Fruit fly (Drosophila melanogaster): Measurements from ENCODE around the gene CG7987.
A peak's percentile ranks its signal among the peaks of the same experiment; 100 is the strongest.

The CG7987 gene

DNA sequence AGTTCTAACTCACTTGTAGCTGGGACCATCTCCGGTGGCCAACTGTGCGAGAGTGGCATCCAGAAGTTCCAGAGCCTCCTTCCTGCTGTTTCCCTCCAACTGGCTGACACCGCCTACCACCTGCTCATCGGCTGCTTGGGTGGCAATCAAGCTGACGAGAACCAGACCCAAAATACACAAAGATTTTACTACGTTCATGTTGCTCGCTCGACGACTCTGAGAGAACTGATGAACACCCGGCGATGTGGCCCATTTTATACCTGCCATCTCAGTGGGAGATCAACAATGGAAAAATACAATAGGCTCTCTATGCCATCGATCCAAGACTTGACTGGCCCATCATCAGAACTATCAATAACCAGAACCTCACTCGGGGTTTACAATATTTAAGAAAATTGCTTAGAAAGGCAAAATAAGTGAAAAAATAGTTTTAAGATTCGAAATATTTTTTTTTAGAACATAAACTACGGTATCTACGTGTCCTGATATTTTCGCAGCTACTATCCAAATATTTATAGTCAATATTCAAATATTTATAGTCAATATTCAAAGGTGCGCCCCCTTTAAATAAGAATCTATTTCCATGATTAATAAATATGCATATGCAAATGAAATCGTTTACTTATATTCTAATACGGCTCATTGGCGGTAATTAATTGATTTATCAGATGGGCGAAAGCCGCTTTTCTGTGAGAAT is 6.1 kb downstream of the CG7987 start, which contains the start of gene Cys:
Gene Cys (minus strand): TSS at position 234 of the 697 bp plus-strand sequence.
- TF ChIP-seq rgr (GFP tag; optimal IDR thresholded peaks at IDR 0.05), result peak; percentile 3
- peak; percentile 69 for TF ChIP-seq Dif (GFP tag; optimal IDR thresholded peaks at IDR 0.05; ENCODE audit: partially characterized antibody)
- TF ChIP-seq foxo (GFP tag; optimal IDR thresholded peaks at IDR 0.05), result no peak
- TF ChIP-seq dsf (GFP tag; optimal IDR thresholded peaks at IDR 0.05; ENCODE audit: borderline replicate concordance), result no peak
- TF ChIP-seq Hnf4 (GFP tag; optimal IDR thresholded peaks at IDR 0.05), result peak; percentile 11
- TF ChIP-seq Abd-B (GFP tag; optimal IDR thresholded peaks at IDR 0.05), result no peak
- TF ChIP-seq br (GFP tag; optimal IDR thresholded peaks at IDR 0.05), result no peak

DNA sequence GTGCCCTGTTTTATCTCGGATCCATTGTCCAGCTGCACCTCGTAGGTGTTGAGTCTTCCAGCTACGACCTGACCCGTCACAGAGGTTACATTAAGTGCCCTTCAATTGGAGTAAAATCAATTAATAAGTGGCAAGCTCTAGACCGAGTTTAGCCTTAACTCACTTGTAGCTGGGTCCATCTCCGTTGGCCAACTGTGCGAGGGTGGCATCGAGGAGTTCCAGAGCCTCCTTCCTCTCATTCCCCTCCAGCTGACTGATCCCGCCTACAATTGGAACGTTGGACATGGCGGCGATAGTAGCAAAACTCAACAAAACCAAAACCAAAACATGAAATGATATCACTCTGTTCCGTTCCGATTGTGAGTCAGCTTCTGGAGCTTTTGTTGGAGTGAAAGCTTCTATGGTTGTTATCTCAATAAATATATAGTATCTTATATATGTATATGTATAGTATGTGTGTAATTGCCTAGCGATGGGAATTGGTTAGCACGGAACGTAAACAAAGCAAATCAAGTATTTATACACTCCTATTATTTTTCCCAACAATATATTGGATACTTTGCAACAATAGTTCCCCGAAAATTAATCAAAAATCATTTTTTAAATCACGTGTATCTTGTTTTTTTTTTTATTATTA is 7.1 kb downstream of the CG7987 start, which contains the start of gene CG8066:
Gene CG8066 (minus strand): TSS at position 347 of the 637 bp plus-strand sequence.
- TF ChIP-seq pan (optimal IDR thresholded peaks at IDR 0.05) (no peak), Mio (GFP tag; optimal IDR thresholded peaks at IDR 0.05) (no peak), foxo (GFP tag; optimal IDR thresholded peaks at IDR 0.05) (peak in 1 of 2 experiments; percentile 37), jim (GFP tag; optimal IDR thresholded peaks at IDR 0.05) (no peak), Hnf4 (GFP tag; optimal IDR thresholded peaks at IDR 0.05) (peak; percentile 6), Hr83 (GFP tag; optimal IDR thresholded peaks at IDR 0.05; ENCODE audit: poor library complexity, severe bottlenecking) (no peak), sage (GFP tag; optimal IDR thresholded peaks at IDR 0.05) (peak; percentile 65), Jra (GFP tag; optimal IDR thresholded peaks at IDR 0.05) (peak; percentile 18), CrebA (GFP tag; optimal IDR thresholded peaks at IDR 0.05; ENCODE audit: borderline replicate concordance) (peak; percentile 53), ey (GFP tag; optimal IDR thresholded peaks at IDR 0.05) (peak; percentile 3), rgr (GFP tag; optimal IDR thresholded peaks at IDR 0.05) (peak; percentile 25), woc (GFP tag; optimal IDR thresholded peaks at IDR 0.05) (no peak), Rel (GFP tag; optimal IDR thresholded peaks at IDR 0.05) (peak; percentile 28), Rel (tag; optimal IDR thresholded peaks at IDR 0.05) (no peak)

DNA sequence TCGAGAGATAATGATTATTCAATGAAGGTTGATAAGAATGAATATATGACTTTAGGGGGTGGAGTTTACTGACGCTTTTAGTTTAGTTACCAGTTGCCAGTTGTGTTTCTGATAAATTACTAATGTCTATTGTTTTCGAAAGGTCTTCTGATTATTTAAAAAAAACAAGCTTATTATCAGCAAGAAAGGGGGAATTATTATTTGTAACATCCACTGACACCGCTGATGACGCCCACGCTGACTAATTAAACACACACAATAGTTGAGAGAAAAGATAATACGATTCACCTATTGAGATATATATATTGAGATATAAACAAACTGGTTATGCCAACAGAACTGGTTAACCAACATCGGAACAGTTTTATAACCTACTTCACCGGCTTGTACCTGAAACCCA is 7.9 kb downstream of the CG7987 start:
- TF ChIP-seq Hr83 (GFP tag; optimal IDR thresholded peaks at IDR 0.05; ENCODE audit: poor library complexity, severe bottlenecking), result no peak
- no peak for TF ChIP-seq fru (GFP tag; optimal IDR thresholded peaks at IDR 0.05)
- TF ChIP-seq Jra (GFP tag; optimal IDR thresholded peaks at IDR 0.05), result no peak
- no peak for TF ChIP-seq CG32264 (GFP tag; optimal IDR thresholded peaks at IDR 0.05)
- TF ChIP-seq Rel (GFP tag; optimal IDR thresholded peaks at IDR 0.05), result no peak
- no peak for TF ChIP-seq Rel (tag; optimal IDR thresholded peaks at IDR 0.05)
- no peak for TF ChIP-seq N (GFP tag; optimal IDR thresholded peaks at IDR 0.05)
- TF ChIP-seq ey (GFP tag; optimal IDR thresholded peaks at IDR 0.05), result no peak
- no peak for TF ChIP-seq Myc (optimal IDR thresholded peaks at IDR 0.05)
- no peak for TF ChIP-seq woc (GFP tag; optimal IDR thresholded peaks at IDR 0.05)
- TF ChIP-seq pan (optimal IDR thresholded peaks at IDR 0.05), result no peak

DNA sequence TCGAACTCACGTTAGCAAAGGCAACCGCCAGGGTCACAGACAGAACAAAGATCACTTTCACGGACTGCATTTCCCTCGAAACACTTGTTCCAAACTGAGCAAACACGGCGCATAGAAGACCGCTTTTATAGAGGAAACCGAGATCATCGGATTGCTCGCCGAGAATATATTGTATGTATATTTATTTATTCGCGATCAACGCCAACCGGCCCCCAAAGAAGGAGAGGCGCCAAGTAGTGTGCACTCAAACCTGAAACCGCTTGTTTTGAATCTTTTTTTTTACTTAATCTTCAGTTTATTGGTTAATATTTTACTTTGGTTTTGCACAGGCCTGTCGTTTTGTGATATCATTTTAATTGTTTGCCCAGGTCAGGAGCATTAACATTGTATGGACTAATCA is 8.4 kb downstream of the CG7987 start, which contains the start of gene CG31313:
Gene CG31313 (minus strand): TSS at position 101 of the 400 bp plus-strand sequence.
- TF ChIP-seq pan (optimal IDR thresholded peaks at IDR 0.05) (no peak), Hr83 (GFP tag; optimal IDR thresholded peaks at IDR 0.05; ENCODE audit: poor library complexity, severe bottlenecking) (no peak), OdsH (GFP tag; optimal IDR thresholded peaks at IDR 0.05) (no peak), Dfd (GFP tag; optimal IDR thresholded peaks at IDR 0.05) (no peak), dsf (GFP tag; optimal IDR thresholded peaks at IDR 0.05; ENCODE audit: borderline replicate concordance) (no peak), psq (GFP tag; optimal IDR thresholded peaks at IDR 0.05) (no peak), fru (GFP tag; optimal IDR thresholded peaks at IDR 0.05) (no peak), Hnf4 (GFP tag; optimal IDR thresholded peaks at IDR 0.05) (no peak), woc (GFP tag; optimal IDR thresholded peaks at IDR 0.05) (no peak), sv (GFP tag; optimal IDR thresholded peaks at IDR 0.05) (no peak)

DNA sequence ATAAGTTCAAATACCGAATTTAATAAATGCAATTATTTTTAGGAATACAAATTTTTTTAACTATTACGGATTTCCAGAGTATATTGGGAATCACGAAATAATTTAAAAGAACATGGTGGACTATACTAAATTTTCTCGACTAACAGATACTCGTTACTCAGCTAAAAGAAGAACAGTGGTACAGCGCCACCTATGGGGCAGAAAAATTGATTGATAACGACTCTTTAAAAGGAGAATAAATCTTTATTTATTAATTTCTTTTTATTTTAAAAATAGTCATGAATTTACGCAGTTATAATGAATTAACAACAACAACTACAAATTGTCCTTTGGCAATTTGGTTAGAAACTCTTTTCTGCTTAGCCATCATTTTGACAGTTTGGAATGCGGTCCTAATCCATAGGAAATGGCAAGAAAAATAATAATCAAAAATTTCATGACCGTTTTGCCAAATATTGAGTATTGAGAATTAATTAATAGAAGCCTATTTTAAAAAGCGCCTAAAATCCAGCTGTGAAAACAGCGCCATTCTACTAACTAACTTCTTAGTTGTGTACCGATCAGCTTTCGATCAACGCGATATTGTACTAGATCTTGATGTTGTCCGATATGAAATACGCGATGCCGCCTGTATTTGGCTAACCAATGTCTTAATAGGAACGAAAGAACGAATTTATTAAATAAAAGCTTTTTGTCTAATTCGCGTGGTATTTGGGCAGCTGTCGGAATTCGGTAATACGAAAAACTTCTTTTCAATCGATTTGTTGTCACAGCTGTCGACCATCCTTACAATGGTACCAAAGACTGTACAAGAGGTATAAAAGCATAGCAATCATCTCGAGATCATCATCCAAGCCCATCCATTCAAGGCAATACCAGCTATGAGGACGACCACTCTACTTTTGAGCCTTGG is 10.4 kb downstream of the CG7987 start, which contains the start of gene CG14852:
Gene CG14852 (plus strand): TSS at position 863 of the 913 bp plus-strand sequence.
- TF ChIP-seq dmrt93B (GFP tag; optimal IDR thresholded peaks at IDR 0.05) (no peak), sage (GFP tag; optimal IDR thresholded peaks at IDR 0.05) (no peak), Dif (GFP tag; optimal IDR thresholded peaks at IDR 0.05; ENCODE audit: partially characterized antibody) (peak; percentile 63), GATAd (GFP tag; optimal IDR thresholded peaks at IDR 0.05) (no peak), Dfd (GFP tag; optimal IDR thresholded peaks at IDR 0.05) (no peak), ey (GFP tag; optimal IDR thresholded peaks at IDR 0.05) (no peak)
